Worm (Caenorhabditis elegans) whole organism, L2 larva: ENCODE measurements around the gene ZK512.11.

Experiments used
- C34F6.9 ChIP-seq: fragments of 150-350 bp; optimal IDR thresholded peaks from 2 replicates; lab custom pipeline; 2014; ENCODE audit warnings: missing biosample characterization, missing genetic modification characterization
- F13H6.1 ChIP-seq: sonication (generic microtip); optimal IDR thresholded peaks from 2 replicates; lab custom pipeline; 2016; ENCODE audit warnings: missing genetic modification characterization, missing compliant biosample characterization
- R02D3.7 ChIP-seq: fragments of 150-350 bp; optimal IDR thresholded peaks from 2 replicates; lab custom pipeline; 2014; ENCODE audit warnings: missing biosample characterization, missing genetic modification characterization
- Y55F3AM.14 ChIP-seq: fragments of 200-800 bp; sonication (Bioruptor generic); optimal IDR thresholded peaks from 2 replicates; lab custom pipeline; 2018; ENCODE audit warnings: mild to moderate bottlenecking, missing genetic modification characterization, missing compliant biosample characterization
- ZK546.5 ChIP-seq: sonication (generic microtip); optimal IDR thresholded peaks from 2 replicates; lab custom pipeline; 2017; ENCODE audit warnings: missing biosample characterization, missing genetic modification characterization
- alr-1 ChIP-seq: fragments of 150-350 bp; optimal IDR thresholded peaks from 2 replicates; lab custom pipeline; 2014; ENCODE audit warnings: missing biosample characterization, missing genetic modification characterization
- aly-2 ChIP-seq: fragments of 150-350 bp; optimal IDR thresholded peaks from 2 replicates; lab custom pipeline; 2014; ENCODE audit warnings: missing biosample characterization, missing genetic modification characterization
- ama-1 ChIP-seq: fragments of 150-350 bp; optimal IDR thresholded peaks from 2 replicates; lab custom pipeline; 2018; ENCODE audit warnings: inconsistent platforms
- blmp-1 ChIP-seq: sonication (generic microtip); optimal IDR thresholded peaks from 2 replicates; lab custom pipeline; 2017; ENCODE audit warnings: missing genetic modification characterization, mild to moderate bottlenecking, missing compliant biosample characterization, antibody characterized with exemption, moderate library complexity; ENCODE audit not compliant: insufficient read depth
- ceh-16 ChIP-seq: fragments of 150-350 bp; optimal IDR thresholded peaks from 2 replicates; lab custom pipeline; 2014; ENCODE audit warnings: missing biosample characterization, missing genetic modification characterization
- ceh-82 ChIP-seq: fragments of 150-350 bp; optimal IDR thresholded peaks from 2 replicates; lab custom pipeline; 2014; ENCODE audit warnings: missing biosample characterization, missing genetic modification characterization
- crh-2 ChIP-seq: sonication (generic microtip); optimal IDR thresholded peaks from 2 replicates; lab custom pipeline; 2017; ENCODE audit warnings: missing biosample characterization, missing genetic modification characterization
- dmd-4 ChIP-seq: sonication (generic microtip); optimal IDR thresholded peaks from 2 replicates; lab custom pipeline; 2017; ENCODE audit warnings: missing biosample characterization, missing genetic modification characterization
- egl-27 ChIP-seq: sonication (generic microtip); optimal IDR thresholded peaks from 3 replicates; lab custom pipeline; 2017; ENCODE audit warnings: missing biosample characterization, missing genetic modification reagents, missing genetic modification characterization
- elt-1 ChIP-seq: fragments of 150-350 bp; optimal IDR thresholded peaks from 2 replicates; lab custom pipeline; 2014; ENCODE audit warnings: missing biosample characterization, missing genetic modification characterization
- fos-1 ChIP-seq: fragments of 150-350 bp; optimal IDR thresholded peaks from 2 replicates; lab custom pipeline; 2014; ENCODE audit warnings: missing biosample characterization, missing genetic modification characterization
- gmeb-1 ChIP-seq: fragments of 150-350 bp; optimal IDR thresholded peaks from 2 replicates; lab custom pipeline; 2014; ENCODE audit warnings: missing biosample characterization, missing genetic modification characterization
- lin-11 ChIP-seq: fragments of 150-350 bp; sonication (generic microtip); optimal IDR thresholded peaks from 2 replicates; lab custom pipeline; 2014; ENCODE audit warnings: missing biosample characterization, missing genetic modification characterization, inconsistent platforms, mixed read lengths
- lin-13 ChIP-seq: fragments of 150-350 bp; optimal IDR thresholded peaks from 2 replicates; lab custom pipeline; 2014; ENCODE audit warnings: missing biosample characterization, missing genetic modification reagents, missing genetic modification characterization
- lin-39 ChIP-seq: fragments of 150-350 bp; optimal IDR thresholded peaks from 2 replicates; lab custom pipeline; 2014; ENCODE audit warnings: missing biosample characterization, missing genetic modification reagents, missing genetic modification characterization
- lsy-2 ChIP-seq, 2 experiments: fragments of 150-350 bp in 1 of 2; sonication (generic microtip) in 1 of 2; optimal IDR thresholded peaks; 2 replicates each; lab custom pipeline; 2014 to 2017; ENCODE audit warnings: missing biosample characterization in 2 of 2, missing genetic modification characterization in 2 of 2
- mab-5 ChIP-seq: fragments of 150-350 bp; optimal IDR thresholded peaks from 2 replicates; lab custom pipeline; 2014; ENCODE audit warnings: missing biosample characterization, missing genetic modification characterization
- mbf-1 ChIP-seq: sonication (generic microtip); optimal IDR thresholded peaks from 2 replicates; lab custom pipeline; 2017; ENCODE audit warnings: missing biosample characterization, missing genetic modification characterization
- nhr-10 ChIP-seq: sonication (generic microtip); optimal IDR thresholded peaks from 2 replicates; lab custom pipeline; 2017; ENCODE audit warnings: missing biosample characterization, missing genetic modification characterization
- nhr-11 ChIP-seq: fragments of 150-350 bp; optimal IDR thresholded peaks from 2 replicates; lab custom pipeline; 2014; ENCODE audit warnings: missing biosample characterization, missing genetic modification characterization
- nhr-12 ChIP-seq: fragments of 150-350 bp; optimal IDR thresholded peaks from 2 replicates; lab custom pipeline; 2014; ENCODE audit warnings: missing biosample characterization, missing genetic modification characterization
- nhr-129 ChIP-seq: fragments of 150-350 bp; optimal IDR thresholded peaks from 2 replicates; lab custom pipeline; 2014; ENCODE audit warnings: missing biosample characterization, missing genetic modification characterization
- nhr-21 ChIP-seq: fragments of 150-350 bp; optimal IDR thresholded peaks from 2 replicates; lab custom pipeline; 2014; ENCODE audit warnings: missing biosample characterization, missing genetic modification characterization
- nhr-237 ChIP-seq: fragments of 150-350 bp; optimal IDR thresholded peaks from 2 replicates; lab custom pipeline; 2014; ENCODE audit warnings: missing biosample characterization, missing genetic modification characterization
- nhr-25 ChIP-seq: fragments of 150-350 bp; sonication (generic microtip); optimal IDR thresholded peaks from 3 replicates; lab custom pipeline; 2014; ENCODE audit warnings: missing biosample characterization, missing genetic modification characterization
- nhr-6 ChIP-seq: fragments of 150-350 bp; optimal IDR thresholded peaks from 2 replicates; lab custom pipeline; 2014; ENCODE audit warnings: missing biosample characterization, missing genetic modification characterization
- sem-4 ChIP-seq: fragments of 150-350 bp; optimal IDR thresholded peaks from 2 replicates; lab custom pipeline; 2014; ENCODE audit warnings: missing biosample characterization, missing genetic modification reagents, missing genetic modification characterization
- skn-1 ChIP-seq: sonication (generic microtip); optimal IDR thresholded peaks from 2 replicates; lab custom pipeline; 2017; ENCODE audit warnings: missing biosample characterization, missing genetic modification characterization
- sma-9 ChIP-seq, 2 experiments: fragments of 150-350 bp in 1 of 2; sonication (generic microtip) in 1 of 2; optimal IDR thresholded peaks; 2 replicates each; lab custom pipeline; 2014 to 2016; ENCODE audit warnings: missing genetic modification characterization in 2 of 2, mild to moderate bottlenecking in 1 of 2, missing biosample characterization in 1 of 2, missing compliant biosample characterization in 1 of 2, missing genetic modification reagents in 1 of 2, moderate library complexity in 1 of 2
- snpc-4 ChIP-seq: fragments of 150-350 bp; optimal IDR thresholded peaks from 2 replicates; lab custom pipeline; 2014; ENCODE audit warnings: missing biosample characterization, missing genetic modification characterization
- unc-39 ChIP-seq: fragments of 150-350 bp; optimal IDR thresholded peaks from 2 replicates; lab custom pipeline; 2014; ENCODE audit warnings: missing biosample characterization, missing genetic modification characterization
- unc-55 ChIP-seq: fragments of 150-350 bp; sonication (generic microtip); optimal IDR thresholded peaks from 3 replicates; lab custom pipeline; 2014; ENCODE audit warnings: missing biosample characterization, missing genetic modification reagents, missing genetic modification characterization
- unc-62 ChIP-seq: fragments of 150-350 bp; optimal IDR thresholded peaks from 2 replicates; lab custom pipeline; 2014; ENCODE audit warnings: missing biosample characterization, missing genetic modification reagents, missing genetic modification characterization
- zag-1 ChIP-seq: fragments of 150-350 bp; optimal IDR thresholded peaks from 2 replicates; lab custom pipeline; 2014; ENCODE audit warnings: missing biosample characterization, missing genetic modification characterization
- ztf-11 ChIP-seq: sonication (generic microtip); optimal IDR thresholded peaks from 2 replicates; lab custom pipeline; 2017; ENCODE audit warnings: missing biosample characterization, missing genetic modification characterization
- ztf-4 ChIP-seq: fragments of 150-350 bp; optimal IDR thresholded peaks from 2 replicates; lab custom pipeline; 2014; ENCODE audit warnings: missing biosample characterization, missing genetic modification characterization

Gene ZK512.11

ce11 chrIII:9177874-9178273 is 33.9 kb downstream of the ZK512.11 start:
- TF ChIP-seq mab-5 (tag; lab: Kevin White, UChicago) = peak; percentile 84
- peak; percentile 40 for TF ChIP-seq unc-55
- no peak for TF ChIP-seq lin-11 (tag; lab: Kevin White, UChicago)
- TF ChIP-seq skn-1 (tag; lab: Kevin White, UChicago) = no peak
- TF ChIP-seq dmd-4 (tag; lab: Kevin White, UChicago) = no peak
- TF ChIP-seq, all 48 proteins: peak for 2

- no peak for TF ChIP-seq R02D3.7 (tag; lab: Kevin White, UChicago)
- TF ChIP-seq sma-9 (GFP tag; optimal IDR thresholded peaks at IDR 0.05; lab: Kevin White, UChicago) = no peak
- no peak for TF ChIP-seq sma-9 (tag; optimal IDR thresholded peaks at IDR 0.05; lab: Kevin White, UChicago)
- TF ChIP-seq ceh-16 = no peak
- TF ChIP-seq nhr-11 (tag; lab: Kevin White, UChicago) = no peak
- TF ChIP-seq sem-4 (tag; lab: Kevin White, UChicago) = no peak
- no peak for TF ChIP-seq ztf-11 (tag; lab: Kevin White, UChicago)
- TF ChIP-seq Y55F3AM.14 (GFP tag; lab: Kevin White, UChicago) = no peak
- TF ChIP-seq blmp-1 = no peak
- TF ChIP-seq lin-13 (GFP tag; lab: Kevin White, UChicago) = no peak
- TF ChIP-seq nhr-6 = no peak
- TF ChIP-seq nhr-10 (tag; lab: Kevin White, UChicago) = no peak
- TF ChIP-seq aly-2 (tag; lab: Kevin White, UChicago) = no peak
- TF ChIP-seq fos-1 = no peak
- TF ChIP-seq mab-5 (tag; lab: Kevin White, UChicago) = no peak
- TF ChIP-seq, all 48 proteins: peak for 0
These were observed 37.2 kb downstream of the ZK512.11 start, which contains the start of gene tax-4 for ce11 chrIII:9181246-9181645. Gene tax-4, plus strand, starts transcription at chrIII:9181546.

ce11 chrIII:9185722-9186121 is 41.7 kb downstream of the ZK512.11 start, which contains the start of gene ZC84.7:
Gene ZC84.7, plus strand, starts transcription at chrIII:9186022.
- TF ChIP-seq egl-27 (tag; lab: Kevin White, UChicago) (no peak), nhr-12 (tag; lab: Kevin White, UChicago) (no peak), lin-39 (tag; lab: Kevin White, UChicago) (no peak), mab-5 (tag; lab: Kevin White, UChicago) (no peak), unc-55 (no peak), nhr-25 (tag; lab: Kevin White, UChicago) (no peak), alr-1 (tag; lab: Kevin White, UChicago) (no peak), lin-11 (tag; lab: Kevin White, UChicago) (no peak), elt-1 (tag; lab: Kevin White, UChicago) (no peak)

- TF ChIP-seq nhr-21 (peak; percentile 9), nhr-12 (tag; lab: Kevin White, UChicago) (no peak), elt-1 (tag; lab: Kevin White, UChicago) (no peak), unc-55 (peak; percentile 47), zag-1 (tag; lab: Kevin White, UChicago) (peak; percentile 7), nhr-237 (no peak), mab-5 (tag; lab: Kevin White, UChicago) (no peak), lin-39 (tag; lab: Kevin White, UChicago) (no peak), ztf-4 (no peak), crh-2 (tag; lab: Kevin White, UChicago) (no peak), Y55F3AM.14 (GFP tag; lab: Kevin White, UChicago) (no peak), skn-1 (tag; lab: Kevin White, UChicago) (no peak), ZK546.5 (tag; lab: Kevin White, UChicago) (no peak), sem-4 (tag; lab: Kevin White, UChicago) (no peak), mbf-1 (tag; lab: Kevin White, UChicago) (no peak), nhr-11 (tag; lab: Kevin White, UChicago) (no peak), nhr-6 (peak; percentile 26), ztf-11 (tag; lab: Kevin White, UChicago) (no peak), unc-62 (GFP tag; lab: Kevin White, UChicago) (no peak), ceh-82 (tag; lab: Kevin White, UChicago) (no peak), aly-2 (tag; lab: Kevin White, UChicago) (no peak), C34F6.9 (tag; lab: Kevin White, UChicago) (peak; percentile 59), R02D3.7 (tag; lab: Kevin White, UChicago) (no peak), unc-39 (tag; lab: Kevin White, UChicago) (no peak), snpc-4 (tag; lab: Kevin White, UChicago) (no peak), gmeb-1 (tag; lab: Kevin White, UChicago) (peak; percentile 80), F13H6.1 (tag; lab: Kevin White, UChicago) (peak; percentile 16), lin-13 (GFP tag; lab: Kevin White, UChicago) (no peak), ama-1 (lab: Kevin White, UChicago) (no peak), lsy-2 (tag; optimal IDR thresholded peaks at IDR 0.05; lab: Kevin White, UChicago) (peak in 1 of 2 experiments; percentile 82), sma-9 (GFP tag; optimal IDR thresholded peaks at IDR 0.05; lab: Kevin White, UChicago) (peak; percentile 61), sma-9 (tag; optimal IDR thresholded peaks at IDR 0.05; lab: Kevin White, UChicago) (no peak), lin-11 (tag; lab: Kevin White, UChicago) (no peak), dmd-4 (tag; lab: Kevin White, UChicago) (no peak), nhr-129 (peak; percentile 36)
These were observed 47.1 kb downstream of the ZK512.11 start, which contains the start of gene cls-3 for ce11 chrIII:9191091-9191490. Gene cls-3, minus strand, starts transcription at chrIII:9191109.
